Fruit fly (Drosophila melanogaster) S2 (cell line): ENCODE data around the gene CG43165.

Source experiments
- CG8478 ChIP-seq: fragments of >200 bp; optimal IDR thresholded peaks from 2 replicates; lab custom pipeline; 2018
- CTCF ChIP-seq, 2 experiments: fragments of >200 bp; optimal IDR thresholded peaks; 2 replicates each; lab custom pipeline; 2018

DNA sequence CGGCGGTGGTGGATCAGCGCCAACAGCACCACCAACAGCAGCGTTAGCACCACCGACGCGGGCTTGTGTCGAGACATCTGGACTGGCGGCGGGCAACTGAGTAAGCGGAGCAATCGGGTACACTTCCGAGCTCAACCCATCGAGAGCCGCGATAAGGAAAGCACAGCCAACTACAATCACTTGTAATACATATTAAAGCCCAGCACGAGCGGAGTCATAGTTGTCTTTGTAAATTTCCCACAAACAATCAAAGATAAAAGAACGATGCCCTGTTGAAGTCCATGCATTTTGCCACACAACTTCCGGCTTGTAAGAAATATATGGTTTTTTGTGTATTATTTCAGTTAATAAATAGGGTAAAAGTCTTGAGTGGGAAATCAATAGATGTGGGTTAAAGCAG, 12.1 kb upstream of the CG43165 start, which contains the start of gene CG31777:
- TF ChIP-seq CG8478 (lab: Kevin White, UChicago) = no peak
- TF ChIP-seq CTCF (optimal IDR thresholded peaks at IDR 0.05; lab: Kevin White, UChicago) = no peak
